Fruit fly (Drosophila melanogaster) whole organism, adult: ENCODE results near the gene CG43935.

Experiments used
- cnc ChIP-seq, 2 experiments: fragments of >200 bp; optimal IDR thresholded peaks; 2 replicates each; lab custom pipeline; 2017
- kay ChIP-seq: fragments of 200-800 bp; sonication (Bioruptor generic); peaks from one replicate; lab custom pipeline; 2016; ENCODE audit warnings: missing biosample characterization, missing genetic modification characterization, borderline replicate concordance

- no peak for TF ChIP-seq kay (GFP tag; lab: Kevin White, UChicago)
- no peak for TF ChIP-seq cnc (optimal IDR thresholded peaks at IDR 0.05; lab: Kevin White, UChicago)
Observed at dm6 chr3R:27092843-27093242, 27.6 kb downstream of the CG43935 start, which contains the start of gene CG14258.
